Fruit fly (Drosophila melanogaster) whole organism, embryonic: Measurements from ENCODE around the gene Cpr23B.
A peak's percentile ranks its signal among the peaks of the same experiment; 100 is the strongest.

Experiments
- Adf1 ChIP-seq: fragments of 200-800 bp; sonication (Bioruptor generic); IDR thresholded peaks from 2 replicates; pipeline ENCODE4 v1.3.6; 2022; ENCODE audit warnings: missing biosample characterization, missing genetic modification characterization
- CG12104 ChIP-seq: fragments of 200-800 bp; sonication (Bioruptor generic); optimal IDR thresholded peaks from 3 replicates; lab custom pipeline; 2016; ENCODE audit warnings: missing biosample characterization, missing genetic modification characterization
- CG12942 ChIP-seq: fragments of 200-800 bp; sonication (Bioruptor generic); optimal IDR thresholded peaks from 3 replicates; lab custom pipeline; 2016; ENCODE audit warnings: missing biosample characterization, missing genetic modification characterization
- CG13287 ChIP-seq: fragments of 200-800 bp; sonication (Bioruptor generic); IDR thresholded peaks from 2 replicates; pipeline ENCODE4 v1.3.6; 2022; ENCODE audit warnings: missing biosample characterization, missing genetic modification characterization; ENCODE audit not compliant: partially characterized antibody
- CG13775 ChIP-seq: fragments of 200-800 bp; sonication (Bioruptor generic); optimal IDR thresholded peaks from 3 replicates; lab custom pipeline; 2017; ENCODE audit warnings: missing biosample characterization, mild to moderate bottlenecking, missing genetic modification characterization
- CG14441 ChIP-seq: fragments of 200-800 bp; sonication (Bioruptor generic); IDR thresholded peaks from 2 replicates; pipeline ENCODE4 v1.3.6; 2022; ENCODE audit warnings: missing biosample characterization, missing genetic modification characterization
- CG15073 ChIP-seq: fragments of 200-800 bp; sonication (Bioruptor generic); optimal IDR thresholded peaks from 2 replicates; lab custom pipeline; 2016; ENCODE audit warnings: missing biosample characterization, missing genetic modification characterization
- CG1647 ChIP-seq: fragments of 200-800 bp; sonication (Bioruptor generic); optimal IDR thresholded peaks from 3 replicates; lab custom pipeline; 2016; ENCODE audit warnings: missing biosample characterization, missing genetic modification characterization
- CG16813 ChIP-seq: fragments of 200-800 bp; sonication (Bioruptor generic); IDR thresholded peaks from 3 replicates; pipeline ENCODE4 v1.3.6; 2022; ENCODE audit warnings: missing biosample characterization, missing genetic modification characterization; ENCODE audit not compliant: partially characterized antibody
- CG17568 ChIP-seq: fragments of 200-800 bp; sonication (Bioruptor generic); optimal IDR thresholded peaks from 2 replicates; lab custom pipeline; 2018; ENCODE audit warnings: missing biosample characterization, mild to moderate bottlenecking, missing genetic modification characterization, moderate library complexity
- CG18262 ChIP-seq: fragments of 200-800 bp; optimal IDR thresholded peaks from 3 replicates; lab custom pipeline; 2019; ENCODE audit warnings: missing biosample characterization, mild to moderate bottlenecking, missing genetic modification characterization, moderate library complexity
- CG30020 ChIP-seq: fragments of 200-800 bp; optimal IDR thresholded peaks from 2 replicates; lab custom pipeline; 2019; ENCODE audit warnings: missing biosample characterization, mild to moderate bottlenecking, missing genetic modification characterization, moderate library complexity
- CG34376 ChIP-seq: fragments of 200-800 bp; sonication (Bioruptor generic); optimal IDR thresholded peaks from 2 replicates; lab custom pipeline; 2018; ENCODE audit warnings: missing biosample characterization, mild to moderate bottlenecking, missing genetic modification characterization
- CG3726 ChIP-seq: fragments of 200-800 bp; sonication (Bioruptor generic); IDR thresholded peaks from 3 replicates; pipeline ENCODE4, ENCODE4 v1.3.6; 2022; ENCODE audit warnings: missing biosample characterization, missing genetic modification characterization
- CG5953 ChIP-seq: fragments of 200-800 bp; sonication (Bioruptor generic); IDR thresholded peaks from 2 replicates; pipeline ENCODE4 v1.3.6; 2022; ENCODE audit warnings: missing biosample characterization, missing genetic modification characterization
- CG6254 ChIP-seq: fragments of 200-800 bp; sonication (Bioruptor generic); optimal IDR thresholded peaks from 3 replicates; lab custom pipeline; 2017; ENCODE audit warnings: mild to moderate bottlenecking, missing biosample characterization, missing genetic modification reagents, missing genetic modification characterization
- CG6654 ChIP-seq: fragments of 200-800 bp; sonication (Bioruptor generic); optimal IDR thresholded peaks from 2 replicates; lab custom pipeline; 2017; ENCODE audit warnings: missing biosample characterization, mild to moderate bottlenecking, missing genetic modification characterization
- CG6683 ChIP-seq: fragments of 200-800 bp; sonication (Bioruptor generic); optimal IDR thresholded peaks from 2 replicates; lab custom pipeline; 2017; ENCODE audit warnings: missing biosample characterization, mild to moderate bottlenecking, missing genetic modification characterization, missing genetic modification reagents
- CG7928 ChIP-seq: fragments of 200-800 bp; sonication (Bioruptor generic); optimal IDR thresholded peaks from 2 replicates; lab custom pipeline; 2017; ENCODE audit warnings: missing biosample characterization, mild to moderate bottlenecking, missing genetic modification characterization
- CG7987 ChIP-seq: fragments of 200-800 bp; sonication (Bioruptor generic); optimal IDR thresholded peaks from 2 replicates; lab custom pipeline; 2018; ENCODE audit warnings: missing biosample characterization, mild to moderate bottlenecking, missing genetic modification characterization, moderate library complexity
- CG9215 ChIP-seq: fragments of 200-800 bp; sonication (Bioruptor generic); IDR thresholded peaks from 2 replicates; pipeline ENCODE4 v1.3.6; 2022; ENCODE audit warnings: missing biosample characterization, missing genetic modification characterization
- Chrac-16 ChIP-seq: fragments of 200-800 bp; sonication (Bioruptor generic); optimal IDR thresholded peaks from 3 replicates; lab custom pipeline; 2016; ENCODE audit warnings: missing biosample characterization, missing genetic modification characterization
- D ChIP-seq, 2 experiments: fragments of 200-800 bp in 1 of 2; fragments of >200 bp in 1 of 2; sonication (Bioruptor generic) in 1 of 2; optimal IDR thresholded peaks; 2 replicates in 1 of 2; 3 replicates in 1 of 2; lab custom pipeline; 2017; ENCODE audit warnings: mild to moderate bottlenecking in 1 of 2, missing biosample characterization in 1 of 2, missing genetic modification characterization in 1 of 2, missing genetic modification reagents in 1 of 2
- Dip2 ChIP-seq: fragments of 200-800 bp; sonication (Bioruptor generic); IDR thresholded peaks from 2 replicates; pipeline ENCODE4 v1.3.6; 2022; ENCODE audit warnings: missing biosample characterization, missing genetic modification characterization
- Elba2 ChIP-seq: fragments of 200-800 bp; sonication (Bioruptor generic); optimal IDR thresholded peaks from 3 replicates; lab custom pipeline; 2016; ENCODE audit warnings: missing biosample characterization, missing genetic modification characterization
- Ets65A ChIP-seq: fragments of 200-800 bp; sonication (Bioruptor generic); peaks from one replicate; lab custom pipeline; 2016; ENCODE audit warnings: missing biosample characterization, missing genetic modification characterization
- Hmx ChIP-seq: fragments of 200-800 bp; sonication (Bioruptor generic); optimal IDR thresholded peaks from 2 replicates; lab custom pipeline; 2016; ENCODE audit warnings: missing biosample characterization, missing genetic modification characterization
- Hr51 ChIP-seq, 2 experiments: fragments of 200-800 bp; sonication (Bioruptor generic); optimal IDR thresholded peaks; 2 replicates in 1 of 2; 3 replicates in 1 of 2; lab custom pipeline; 2016 to 2018; ENCODE audit warnings: missing biosample characterization in 2 of 2, missing genetic modification characterization in 2 of 2, mild to moderate bottlenecking in 1 of 2, moderate library complexity in 1 of 2
- Myb ChIP-seq: fragments of 200-800 bp; sonication (Bioruptor generic); optimal IDR thresholded peaks from 2 replicates; lab custom pipeline; 2016; ENCODE audit warnings: missing biosample characterization, missing genetic modification characterization
- Optix ChIP-seq: fragments of 200-800 bp; sonication (Bioruptor generic); IDR thresholded peaks from 3 replicates; pipeline ENCODE4 v1.3.6; 2022; ENCODE audit warnings: missing biosample characterization, missing genetic modification characterization
- Six4 ChIP-seq: fragments of 200-800 bp; sonication (Bioruptor generic); optimal IDR thresholded peaks from 2 replicates; lab custom pipeline; 2016; ENCODE audit warnings: missing biosample characterization, missing genetic modification characterization
- bcd ChIP-seq: fragments of 200-800 bp; sonication (Bioruptor generic); optimal IDR thresholded peaks from 2 replicates; lab custom pipeline; 2017; ENCODE audit warnings: missing biosample characterization, mild to moderate bottlenecking, missing genetic modification characterization
- cato ChIP-seq: fragments of 200-800 bp; sonication (Bioruptor generic); optimal IDR thresholded peaks from 2 replicates; lab custom pipeline; 2016; ENCODE audit warnings: missing biosample characterization, missing genetic modification characterization, borderline replicate concordance
- ci ChIP-seq: fragments of 200-800 bp; sonication (Bioruptor generic); IDR thresholded peaks from 3 replicates; pipeline ENCODE4 v1.3.6; 2022; ENCODE audit warnings: missing biosample characterization, missing genetic modification characterization
- crc ChIP-seq: fragments of 200-800 bp; sonication (Bioruptor generic); optimal IDR thresholded peaks from 2 replicates; lab custom pipeline; 2016; ENCODE audit warnings: missing biosample characterization, missing genetic modification characterization
- dm ChIP-seq: fragments of 200-800 bp; sonication (Bioruptor generic); optimal IDR thresholded peaks from 3 replicates; lab custom pipeline; 2016; ENCODE audit warnings: missing biosample characterization, missing genetic modification characterization
- dmrt11E ChIP-seq: fragments of 200-800 bp; sonication (Bioruptor generic); optimal IDR thresholded peaks from 3 replicates; lab custom pipeline; 2018; ENCODE audit warnings: missing biosample characterization, mild to moderate bottlenecking, missing genetic modification characterization, moderate library complexity
- ems ChIP-seq: fragments of 200-800 bp; sonication (Bioruptor generic); optimal IDR thresholded peaks from 3 replicates; lab custom pipeline; 2016; ENCODE audit warnings: missing biosample characterization, missing genetic modification characterization
- en ChIP-seq: fragments of 200-800 bp; sonication (Bioruptor generic); optimal IDR thresholded peaks from 2 replicates; lab custom pipeline; 2016; ENCODE audit warnings: missing biosample characterization, missing genetic modification characterization
- ewg ChIP-seq: fragments of 200-800 bp; sonication (Bioruptor generic); optimal IDR thresholded peaks from 3 replicates; lab custom pipeline; 2017; ENCODE audit warnings: mild to moderate bottlenecking, missing biosample characterization, missing genetic modification reagents, missing genetic modification characterization
- exex ChIP-seq: fragments of 200-800 bp; sonication (Bioruptor generic); optimal IDR thresholded peaks from 4 replicates; lab custom pipeline; 2018; ENCODE audit warnings: missing biosample characterization, mild to moderate bottlenecking, missing genetic modification characterization, moderate library complexity
- fd3F ChIP-seq: fragments of 200-800 bp; sonication (Bioruptor generic); optimal IDR thresholded peaks from 2 replicates; lab custom pipeline; 2018; ENCODE audit warnings: missing biosample characterization, mild to moderate bottlenecking, missing genetic modification characterization, moderate library complexity
- knrl ChIP-seq: fragments of 200-800 bp; sonication (Bioruptor generic); IDR thresholded peaks from 3 replicates; pipeline ENCODE4 v1.3.6; 2022; ENCODE audit warnings: missing biosample characterization, missing genetic modification characterization; ENCODE audit not compliant: partially characterized antibody
- lmd ChIP-seq: fragments of 200-800 bp; sonication (Bioruptor generic); IDR thresholded peaks from 2 replicates; pipeline ENCODE4 v1.3.6; 2022; ENCODE audit warnings: missing biosample characterization, missing genetic modification characterization
- maf-S ChIP-seq: fragments of 200-800 bp; sonication (Bioruptor generic); optimal IDR thresholded peaks from 2 replicates; lab custom pipeline; 2016; ENCODE audit warnings: missing biosample characterization, missing genetic modification characterization
- pho ChIP-seq: fragments of 200-800 bp; sonication (Bioruptor generic); optimal IDR thresholded peaks from 2 replicates; lab custom pipeline; 2016; ENCODE audit warnings: missing biosample characterization, missing genetic modification characterization
- pros ChIP-seq: fragments of 200-800 bp; sonication (Bioruptor generic); optimal IDR thresholded peaks from 3 replicates; lab custom pipeline; 2019; ENCODE audit warnings: missing biosample characterization, mild to moderate bottlenecking, missing genetic modification characterization, moderate library complexity
- sc ChIP-seq, 3 experiments: fragments of >200 bp in 2 of 3; fragments of 200-800 bp in 1 of 3; sonication (Bioruptor generic) in 1 of 3; optimal IDR thresholded peaks; 2 replicates in 2 of 3; 3 replicates in 1 of 3; lab custom pipeline; 2017; ENCODE audit warnings: mild to moderate bottlenecking in 1 of 3, missing biosample characterization in 1 of 3, missing genetic modification characterization in 1 of 3, missing genetic modification reagents in 1 of 3
- unpg ChIP-seq: fragments of 200-800 bp; sonication (Bioruptor generic); optimal IDR thresholded peaks from 3 replicates; lab custom pipeline; 2018; ENCODE audit warnings: missing biosample characterization, mild to moderate bottlenecking, missing genetic modification characterization, moderate library complexity

Cpr23B gene

dm6 chr2L:2830341-2830800 is 7.8 kb upstream of the Cpr23B start (continued):
- TF ChIP-seq Chrac-16 (GFP tag; lab: Kevin White, UChicago) (peak; percentile 77), CG16813 (GFP tag; lab: Robert Waterston, UW) (no peak), bcd (peak; percentile 90), fd3F (GFP tag; lab: Kevin White, UChicago) (peak; percentile 73), lmd (peak; percentile 83), crc (no peak), CG6654 (GFP tag; lab: Kevin White, UChicago) (peak; percentile 72), CG3726 (GFP tag; lab: Robert Waterston, UW) (no peak), Dip2 (GFP tag; lab: Robert Waterston, UW) (no peak), CG7987 (GFP tag; lab: Kevin White, UChicago) (peak; percentile 42), CG7928 (peak; percentile 68), CG12104 (GFP tag; lab: Kevin White, UChicago) (peak; percentile 91), exex (tag; lab: Kevin White, UChicago) (peak; percentile 50), CG17568 (GFP tag; lab: Kevin White, UChicago) (peak; percentile 83), Optix (GFP tag; lab: Robert Waterston, UW) (peak; percentile 54; the same call in 2 of the 3 replicates), CG14441 (GFP tag; lab: Robert Waterston, UW) (peak; percentile 53), CG1647 (peak; percentile 46), en (GFP tag; lab: Kevin White, UChicago) (peak; percentile 31), sc (optimal IDR thresholded peaks at IDR 0.05; lab: Kevin White, UChicago) (no peak), sc (GFP tag; optimal IDR thresholded peaks at IDR 0.05; lab: Kevin White, UChicago) (peak; percentile 87), Myb (GFP tag; lab: Kevin White, UChicago) (peak; percentile 6), CG6683 (GFP tag; lab: Kevin White, UChicago) (peak; percentile 77), CG15073 (GFP tag; lab: Kevin White, UChicago) (no peak), knrl (GFP tag; lab: Robert Waterston, UW) (no peak), Six4 (GFP tag; lab: Kevin White, UChicago) (peak; percentile 86), Ets65A (peak; percentile 76), CG5953 (GFP tag; lab: Robert Waterston, UW) (no peak), CG18262 (tag; lab: Kevin White, UChicago) (peak; percentile 98), dmrt11E (tag; lab: Kevin White, UChicago) (peak; percentile 94), CG34376 (GFP tag; lab: Kevin White, UChicago) (peak; percentile 29), pho (GFP tag; lab: Kevin White, UChicago) (peak; percentile 58), CG13287 (GFP tag; lab: Robert Waterston, UW) (no peak), cato (GFP tag; lab: Kevin White, UChicago) (peak; percentile 55), Hmx (GFP tag; lab: Kevin White, UChicago) (peak; percentile 74), Hr51 (GFP tag; optimal IDR thresholded peaks at IDR 0.05; lab: Kevin White, UChicago) (peak; percentile 64 to 93), CG9215 (peak; percentile 78), ci (peak; percentile 76), CG30020 (peak; percentile 77), D (optimal IDR thresholded peaks at IDR 0.05; lab: Kevin White, UChicago) (no peak), D (GFP tag; optimal IDR thresholded peaks at IDR 0.05; lab: Kevin White, UChicago) (peak; percentile 93), Elba2 (no peak), Adf1 (GFP tag; lab: Robert Waterston, UW) (peak; percentile 30; the same call in 1 of the 2 replicates), dm (no peak), ems (GFP tag; lab: Kevin White, UChicago) (peak; percentile 77), CG13775 (GFP tag; lab: Kevin White, UChicago) (peak; percentile 92), ewg (peak; percentile 77), unpg (GFP tag; lab: Kevin White, UChicago) (peak; percentile 88), pros (peak; percentile 6), CG12942 (peak; percentile 61), maf-S (GFP tag; lab: Kevin White, UChicago) (peak; percentile 41), CG6254 (GFP tag; lab: Kevin White, UChicago) (peak; percentile 86)
